Fruit fly (Drosophila melanogaster) whole organism, embryonic: Measurements from ENCODE around the gene CG34313.

Experiments
- ATbp ChIP-seq: fragments of 200-800 bp; sonication (Bioruptor generic); optimal IDR thresholded peaks from 2 replicates; lab custom pipeline; 2017; ENCODE audit warnings: missing biosample characterization, mild to moderate bottlenecking, missing genetic modification characterization, missing genetic modification reagents
- Atf3 ChIP-seq: fragments of 200-800 bp; sonication (Bioruptor generic); optimal IDR thresholded peaks from 3 replicates; lab custom pipeline; 2016; ENCODE audit warnings: missing biosample characterization, missing genetic modification characterization
- Awh ChIP-seq: fragments of 200-800 bp; sonication (Bioruptor generic); IDR thresholded peaks from 2 replicates; pipeline ENCODE4, ENCODE4 v1.3.6; 2022; ENCODE audit warnings: missing biosample characterization, missing genetic modification characterization
- CG11093 ChIP-seq: fragments of 200-800 bp; sonication (Bioruptor generic); IDR thresholded peaks from 3 replicates; pipeline ENCODE4 v1.3.6; 2022; ENCODE audit warnings: missing biosample characterization, missing genetic modification characterization
- CG12391 ChIP-seq: fragments of 200-800 bp; sonication (Bioruptor generic); optimal IDR thresholded peaks from 3 replicates; lab custom pipeline; 2018; ENCODE audit warnings: missing biosample characterization, mild to moderate bottlenecking, missing genetic modification characterization, moderate library complexity
- CG13287 ChIP-seq: fragments of 200-800 bp; sonication (Bioruptor generic); IDR thresholded peaks from 2 replicates; pipeline ENCODE4 v1.3.6; 2022; ENCODE audit warnings: missing biosample characterization, missing genetic modification characterization; ENCODE audit not compliant: partially characterized antibody
- CG13894 ChIP-seq: fragments of 200-800 bp; sonication (Bioruptor generic); optimal IDR thresholded peaks from 3 replicates; lab custom pipeline; 2018; ENCODE audit warnings: missing biosample characterization, mild to moderate bottlenecking, missing genetic modification characterization, moderate library complexity
- CG14050 ChIP-seq: fragments of 200-800 bp; sonication (Bioruptor generic); IDR thresholded peaks from 3 replicates; pipeline ENCODE4 v1.3.6; 2022; ENCODE audit warnings: missing biosample characterization, missing genetic modification characterization
- CG14860 ChIP-seq: fragments of 200-800 bp; sonication (Bioruptor generic); IDR thresholded peaks from 3 replicates; pipeline ENCODE4 v1.3.6; 2022; ENCODE audit warnings: missing biosample characterization, missing genetic modification characterization; ENCODE audit not compliant: partially characterized antibody
- CG17612 ChIP-seq: fragments of 200-800 bp; sonication (Bioruptor generic); IDR thresholded peaks from 2 replicates; pipeline ENCODE4 v1.3.6; 2022; ENCODE audit warnings: missing biosample characterization, missing genetic modification characterization
- CG17912 ChIP-seq: fragments of 200-800 bp; sonication (Bioruptor generic); optimal IDR thresholded peaks from 2 replicates; lab custom pipeline; 2018; ENCODE audit warnings: missing biosample characterization, mild to moderate bottlenecking, missing genetic modification characterization
- CG2129 ChIP-seq: fragments of 200-800 bp; sonication (Bioruptor generic); IDR thresholded peaks from 2 replicates; pipeline ENCODE4 v1.3.6; 2022; ENCODE audit warnings: missing biosample characterization, missing genetic modification characterization; ENCODE audit not compliant: partially characterized antibody
- CG2202 ChIP-seq: fragments of 200-800 bp; sonication (Bioruptor generic); optimal IDR thresholded peaks from 2 replicates; lab custom pipeline; 2018; ENCODE audit warnings: missing biosample characterization, mild to moderate bottlenecking, missing genetic modification characterization
- CG2889 ChIP-seq: fragments of 200-800 bp; sonication (Bioruptor generic); IDR thresholded peaks from 3 replicates; pipeline ENCODE4 v1.3.6; 2022; ENCODE audit warnings: missing biosample characterization, missing genetic modification characterization
- CG32772 ChIP-seq: fragments of 200-800 bp; sonication (Bioruptor generic); IDR thresholded peaks from 2 replicates; pipeline ENCODE4 v1.3.6; 2022; ENCODE audit warnings: missing biosample characterization, missing genetic modification characterization
- CG7357 ChIP-seq: fragments of 200-800 bp; sonication (Bioruptor generic); IDR thresholded peaks from 3 replicates; pipeline ENCODE4 v1.3.6; 2022; ENCODE audit warnings: missing biosample characterization, missing genetic modification characterization
- CG8478 ChIP-seq: fragments of >200 bp; optimal IDR thresholded peaks from 2 replicates; lab custom pipeline; 2018
- Dad ChIP-seq: fragments of 200-800 bp; sonication (Bioruptor generic); optimal IDR thresholded peaks from 3 replicates; lab custom pipeline; 2016; ENCODE audit warnings: missing biosample characterization, missing genetic modification characterization
- Dip2 ChIP-seq: fragments of 200-800 bp; sonication (Bioruptor generic); IDR thresholded peaks from 2 replicates; pipeline ENCODE4 v1.3.6; 2022; ENCODE audit warnings: missing biosample characterization, missing genetic modification characterization
- Dref ChIP-seq: fragments of 200-800 bp; sonication (Bioruptor generic); IDR thresholded peaks from 2 replicates; pipeline ENCODE4 v1.3.6; 2022; ENCODE audit warnings: missing biosample characterization, missing genetic modification characterization
- Fer2 ChIP-seq: fragments of 200-800 bp; sonication (Bioruptor generic); optimal IDR thresholded peaks from 2 replicates; lab custom pipeline; 2018; ENCODE audit warnings: missing biosample characterization, mild to moderate bottlenecking, missing genetic modification characterization, moderate library complexity
- H15 ChIP-seq: fragments of 200-800 bp; sonication (Bioruptor generic); IDR thresholded peaks from 3 replicates; pipeline ENCODE4 v1.3.6; 2022; ENCODE audit warnings: missing biosample characterization, missing genetic modification characterization
- HmgZ ChIP-seq: fragments of 200-800 bp; sonication (Bioruptor generic); optimal IDR thresholded peaks from 2 replicates; lab custom pipeline; 2018; ENCODE audit warnings: missing biosample characterization, mild to moderate bottlenecking, missing genetic modification characterization
- Kr ChIP-seq: fragments of 200-800 bp; sonication (Bioruptor generic); optimal IDR thresholded peaks from 2 replicates; lab custom pipeline; 2017; ENCODE audit warnings: missing biosample characterization, mild to moderate bottlenecking, missing genetic modification characterization
- Med ChIP-seq: fragments of 200-800 bp; sonication (Bioruptor generic); peaks from one replicate; lab custom pipeline; 2016; ENCODE audit warnings: missing biosample characterization, missing genetic modification characterization, mild to moderate bottlenecking, inconsistent platforms, moderate library complexity
- Opbp ChIP-seq: fragments of 200-800 bp; sonication (Bioruptor generic); IDR thresholded peaks from 3 replicates; pipeline ENCODE4 v1.3.6; 2022; ENCODE audit warnings: missing biosample characterization, missing genetic modification characterization; ENCODE audit not compliant: partially characterized antibody
- Rx ChIP-seq: fragments of 200-800 bp; sonication (Bioruptor generic); IDR thresholded peaks from 2 replicates; pipeline ENCODE4 v1.3.6; 2022; ENCODE audit warnings: missing biosample characterization, missing genetic modification characterization
- Six4 ChIP-seq: fragments of 200-800 bp; sonication (Bioruptor generic); optimal IDR thresholded peaks from 2 replicates; lab custom pipeline; 2016; ENCODE audit warnings: missing biosample characterization, missing genetic modification characterization
- Xbp1 ChIP-seq: fragments of 200-800 bp; sonication (Bioruptor generic); optimal IDR thresholded peaks from 3 replicates; lab custom pipeline; 2016; ENCODE audit warnings: missing biosample characterization, mild to moderate bottlenecking, missing genetic modification characterization
- chinmo ChIP-seq: fragments of 200-800 bp; sonication (Bioruptor generic); IDR thresholded peaks from 4 replicates; pipeline ENCODE4 v1.3.6; 2022; ENCODE audit warnings: missing biosample characterization, missing genetic modification characterization; ENCODE audit not compliant: partially characterized antibody
- dmrt99B ChIP-seq: fragments of 200-800 bp; sonication (Bioruptor generic); optimal IDR thresholded peaks from 2 replicates; lab custom pipeline; 2018; ENCODE audit warnings: missing biosample characterization, mild to moderate bottlenecking, missing genetic modification characterization, moderate library complexity
- ems ChIP-seq: fragments of 200-800 bp; sonication (Bioruptor generic); optimal IDR thresholded peaks from 3 replicates; lab custom pipeline; 2016; ENCODE audit warnings: missing biosample characterization, missing genetic modification characterization
- ewg ChIP-seq: fragments of 200-800 bp; sonication (Bioruptor generic); optimal IDR thresholded peaks from 3 replicates; lab custom pipeline; 2017; ENCODE audit warnings: mild to moderate bottlenecking, missing biosample characterization, missing genetic modification reagents, missing genetic modification characterization
- fd102C ChIP-seq: fragments of 200-800 bp; sonication (Bioruptor generic); optimal IDR thresholded peaks from 2 replicates; lab custom pipeline; 2018; ENCODE audit warnings: missing biosample characterization, mild to moderate bottlenecking, missing genetic modification characterization, moderate library complexity
- gce ChIP-seq: fragments of 200-800 bp; sonication (Bioruptor generic); IDR thresholded peaks from 3 replicates; pipeline ENCODE4 v1.3.6; 2022; ENCODE audit warnings: missing biosample characterization, missing genetic modification characterization
- ind ChIP-seq: fragments of 200-800 bp; sonication (Bioruptor generic); optimal IDR thresholded peaks from 3 replicates; lab custom pipeline; 2016; ENCODE audit warnings: missing biosample characterization, missing genetic modification characterization
- mirr ChIP-seq: fragments of 200-800 bp; sonication (Bioruptor generic); optimal IDR thresholded peaks from 3 replicates; lab custom pipeline; 2018; ENCODE audit warnings: missing biosample characterization, mild to moderate bottlenecking, missing genetic modification characterization
- nerfin-2 ChIP-seq: fragments of 200-800 bp; sonication (Bioruptor generic); IDR thresholded peaks from 2 replicates; pipeline ENCODE4 v1.3.6; 2022; ENCODE audit warnings: missing biosample characterization, missing genetic modification characterization; ENCODE audit not compliant: partially characterized antibody
- pan ChIP-seq, 4 experiments: fragments of >200 bp in 3 of 4; fragments of 200-800 bp in 1 of 4; sonication (Bioruptor generic) in 1 of 4; optimal IDR thresholded peaks in 3 of 4; IDR thresholded peaks in 1 of 4; 2 replicates each; pipeline versions ENCODE4 v1.3.6 to Lab custom; 2017 to 2022; ENCODE audit warnings: missing biosample characterization in 2 of 4, missing genetic modification characterization in 2 of 4, mixed read lengths in 1 of 4
- phol ChIP-seq: fragments of 200-800 bp; sonication (Bioruptor generic); optimal IDR thresholded peaks from 3 replicates; lab custom pipeline; 2018; ENCODE audit warnings: missing biosample characterization, mild to moderate bottlenecking, missing genetic modification characterization, moderate library complexity
- pzg ChIP-seq: fragments of 200-800 bp; sonication (Bioruptor generic); optimal IDR thresholded peaks from 3 replicates; lab custom pipeline; 2018; ENCODE audit warnings: missing biosample characterization, mild to moderate bottlenecking, missing genetic modification characterization, moderate library complexity
- slbo ChIP-seq: fragments of 200-800 bp; sonication (Bioruptor generic); IDR thresholded peaks from 2 replicates; pipeline ENCODE4 v1.3.6; 2022; ENCODE audit warnings: missing biosample characterization, missing genetic modification characterization
- so ChIP-seq: fragments of 200-800 bp; sonication (Bioruptor generic); IDR thresholded peaks from 3 replicates; pipeline ENCODE4 v1.3.6; 2022; ENCODE audit warnings: missing biosample characterization, missing genetic modification characterization
- stwl ChIP-seq: fragments of 200-800 bp; sonication (Bioruptor generic); optimal IDR thresholded peaks from 3 replicates; lab custom pipeline; 2018; ENCODE audit warnings: missing biosample characterization, mild to moderate bottlenecking, missing genetic modification characterization, moderate library complexity
- tap ChIP-seq: fragments of 200-800 bp; optimal IDR thresholded peaks from 3 replicates; lab custom pipeline; 2019; ENCODE audit warnings: missing biosample characterization, mild to moderate bottlenecking, missing genetic modification characterization, moderate library complexity
- tio ChIP-seq: fragments of 200-800 bp; sonication (Bioruptor generic); optimal IDR thresholded peaks from 2 replicates; lab custom pipeline; 2017; ENCODE audit warnings: missing biosample characterization, missing genetic modification characterization, inconsistent platforms
- trem ChIP-seq: fragments of 200-800 bp; optimal IDR thresholded peaks from 3 replicates; lab custom pipeline; 2019; ENCODE audit warnings: missing biosample characterization, mild to moderate bottlenecking, missing genetic modification characterization, moderate library complexity
- tx ChIP-seq: fragments of 200-800 bp; sonication (Bioruptor generic); optimal IDR thresholded peaks from 2 replicates; lab custom pipeline; 2016; ENCODE audit warnings: missing biosample characterization, missing genetic modification characterization
- vvl ChIP-seq: fragments of 200-800 bp; sonication (Bioruptor generic); IDR thresholded peaks from 2 replicates; pipeline ENCODE4 v1.3.6; 2022; ENCODE audit warnings: missing biosample characterization, missing genetic modification characterization
- z ChIP-seq: fragments of 200-800 bp; sonication (Bioruptor generic); IDR thresholded peaks from 3 replicates; pipeline ENCODE4 v1.3.6; 2022; ENCODE audit warnings: missing biosample characterization, missing genetic modification characterization

Gene CG34313

DNA sequence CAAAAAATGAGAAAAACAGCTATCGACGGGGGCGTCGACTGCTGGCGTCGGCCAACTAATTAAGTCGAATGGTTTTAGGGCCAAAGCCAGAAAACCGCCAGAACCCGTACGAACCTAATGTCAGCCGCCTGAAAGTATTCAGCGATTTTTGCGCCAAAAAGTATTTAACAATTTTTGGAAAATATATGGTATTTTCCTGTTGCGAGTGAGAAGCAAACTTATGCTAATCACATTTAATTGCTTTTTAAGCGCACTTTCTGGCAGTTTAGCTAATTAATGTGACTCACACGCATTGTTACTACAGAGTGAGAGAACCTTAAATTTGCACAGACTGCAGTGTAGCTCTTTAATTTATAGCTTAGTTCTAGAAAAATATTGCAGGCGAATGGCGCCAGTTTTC lies 16.8 kb upstream of the CG34313 start (continued):
- TF ChIP-seq Fer2 (tag; lab: Kevin White, UChicago), result no peak
- TF ChIP-seq HmgZ (tag; lab: Kevin White, UChicago), result no peak
- TF ChIP-seq mirr (GFP tag; lab: Kevin White, UChicago), result no peak
- no peak for TF ChIP-seq ewg (GFP tag; lab: Kevin White, UChicago)
- TF ChIP-seq tx, result no peak
- no peak for TF ChIP-seq CG7357
- no peak for TF ChIP-seq CG2129 (GFP tag; lab: Robert Waterston, UW)
- no peak for TF ChIP-seq CG8478 (lab: Kevin White, UChicago)
- peak; percentile 47 for TF ChIP-seq Med
- no peak for TF ChIP-seq Atf3 (GFP tag; lab: Kevin White, UChicago)
- TF ChIP-seq ems (GFP tag; lab: Kevin White, UChicago), result no peak
- peak; percentile 16; the same call in 1 of the 2 replicates for TF ChIP-seq CG13287
- no peak for TF ChIP-seq so

DNA sequence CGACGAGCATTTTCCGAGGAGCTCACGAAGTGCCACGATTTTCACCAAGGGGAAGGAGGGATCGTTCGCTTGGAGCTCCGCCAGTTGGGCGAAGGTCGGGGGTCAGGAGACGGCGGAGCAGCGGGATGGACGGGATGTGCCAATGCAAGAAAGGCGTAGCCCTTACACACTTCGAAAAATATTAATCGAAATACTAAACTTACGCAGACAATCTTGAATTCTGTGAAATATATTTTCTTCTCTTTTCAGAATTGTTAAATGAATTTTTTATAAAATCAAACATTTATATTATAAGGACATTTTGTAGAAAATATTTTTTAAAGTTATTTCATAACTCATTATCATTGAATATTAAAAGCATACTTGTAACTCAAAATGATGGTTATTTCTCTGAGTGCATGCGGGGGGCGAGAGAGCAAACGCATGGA lies 10.4 kb upstream of the CG34313 start:
- TF ChIP-seq phol (peak; percentile 57), CG2889 (no peak), tio (GFP tag; lab: Kevin White, UChicago) (no peak), Awh (GFP tag; lab: Robert Waterston, UW) (no peak), H15 (GFP tag; lab: Robert Waterston, UW) (no peak), stwl (no peak), Med (peak; percentile 66), CG13894 (tag; lab: Kevin White, UChicago) (no peak), trem (tag; lab: Kevin White, UChicago) (no peak), dmrt99B (peak; percentile 75), ind (no peak), Opbp (no peak; the same call in 2 of the 3 replicates), ATbp (GFP tag; lab: Kevin White, UChicago) (peak; percentile 42), CG14860 (no peak), CG2202 (no peak), gce (no peak), vvl (no peak), Six4 (GFP tag; lab: Kevin White, UChicago) (no peak), Dip2 (GFP tag; lab: Robert Waterston, UW) (no peak), CG14050 (peak; percentile 45; the same call in 1 of the 3 replicates), chinmo (GFP tag; lab: Robert Waterston, UW) (no peak), CG32772 (GFP tag; lab: Robert Waterston, UW) (peak; percentile 38; the same call in 1 of the 2 replicates), Dad (GFP tag; lab: Kevin White, UChicago) (no peak), slbo (peak; percentile 60), CG17612 (GFP tag; lab: Robert Waterston, UW) (no peak), z (GFP tag; lab: Robert Waterston, UW) (no peak), Rx (GFP tag; lab: Robert Waterston, UW) (no peak), CG12391 (tag; lab: Kevin White, UChicago) (peak; percentile 62), pan (optimal IDR thresholded peaks at IDR 0.05; lab: Kevin White, UChicago) (no peak), pan (GFP tag; optimal IDR thresholded peaks at IDR 0.05 in 1 of 2, IDR thresholded peaks at IDR 0.05 in 1 of 2) (no peak), Dref (GFP tag; lab: Robert Waterston, UW) (no peak), nerfin-2 (no peak), Xbp1 (GFP tag; lab: Kevin White, UChicago) (peak; percentile 43), tap (peak; percentile 33), CG11093 (GFP tag; lab: Robert Waterston, UW) (no peak), CG17912 (GFP tag; lab: Kevin White, UChicago) (no peak), Kr (no peak), fd102C (no peak), pzg (GFP tag; lab: Kevin White, UChicago) (no peak)
